Worm (Caenorhabditis elegans): ENCODE measurements around the gene Y57A10C.1.

DNA sequence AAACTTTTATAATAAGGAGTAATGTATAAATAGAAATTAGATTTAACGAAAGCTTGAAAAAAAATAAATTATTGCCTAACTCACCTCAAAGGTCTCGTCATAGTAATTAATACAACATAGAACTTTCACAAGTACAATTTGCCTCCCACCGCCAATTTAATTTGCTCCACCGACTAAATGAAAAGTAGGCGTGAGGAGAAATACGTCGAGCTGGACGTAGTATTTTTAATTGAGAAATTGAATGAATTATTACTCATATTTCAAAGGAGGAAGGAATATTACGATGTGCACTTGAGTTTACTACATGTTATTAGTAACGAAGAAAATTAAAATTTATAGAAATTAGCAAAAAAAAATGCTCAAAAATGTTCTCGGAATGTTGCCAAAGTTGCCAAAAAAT, 26.1 kb upstream of the Y57A10C.1 start, which contains the start of gene Y57A10C.9:
- TF ChIP-seq somi-1 (GFP tag; optimal IDR thresholded peaks at IDR 0.05) (no peak), unc-62 (GFP tag; optimal IDR thresholded peaks at IDR 0.05) (no peak), let-607 (tag; optimal IDR thresholded peaks at IDR 0.05) (no peak), attf-3 (GFP tag; conservative IDR thresholded peaks at IDR 0.05) (no peak)
